Fruit fly (Drosophila melanogaster): ENCODE measurements around the gene Cpr64Ac.

The Cpr64Ac gene

DNA sequence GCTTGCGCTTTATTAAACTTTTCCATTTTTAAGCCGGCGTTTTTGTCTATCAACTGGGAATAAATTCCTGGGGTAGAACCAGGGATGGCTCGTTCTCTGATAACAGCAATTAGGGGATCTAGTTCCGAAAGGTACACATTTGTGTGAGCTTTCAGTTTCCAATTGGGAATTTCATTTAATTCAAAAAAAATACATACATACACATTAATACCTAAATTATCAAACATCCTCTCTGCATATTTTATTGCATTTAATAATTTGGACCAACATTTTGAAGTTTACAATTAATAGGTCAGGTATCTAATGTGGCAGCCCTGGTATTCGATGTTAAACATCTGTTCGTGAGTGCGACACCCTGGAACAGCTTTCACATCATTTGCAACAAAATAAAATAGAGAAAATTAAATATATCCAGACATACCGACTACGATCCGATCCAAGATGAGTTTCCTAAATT, 46.4 kb upstream of the Cpr64Ac start, which contains the start of the genes CG15011 and CG1309 (continued):
- peak; percentile 81 for TF ChIP-seq Dad (GFP tag; optimal IDR thresholded peaks at IDR 0.05)
- TF ChIP-seq Chrac-16 (GFP tag; optimal IDR thresholded peaks at IDR 0.05): peak; percentile 85
- TF ChIP-seq CG2120 (GFP tag; optimal IDR thresholded peaks at IDR 0.05): peak; percentile 94
- peak; percentile 63 for TF ChIP-seq CG3163 (GFP tag; optimal IDR thresholded peaks at IDR 0.05)
- TF ChIP-seq pzg (GFP tag; optimal IDR thresholded peaks at IDR 0.05): peak; percentile 65
- TF ChIP-seq HLH4C (GFP tag; IDR thresholded peaks at IDR 0.05; ENCODE audit: partially characterized antibody): no peak
- peak; percentile 60; the same call in 1 of the 3 replicates for TF ChIP-seq C15 (GFP tag; IDR thresholded peaks at IDR 0.05)
- TF ChIP-seq CG16779 (GFP tag; IDR thresholded peaks at IDR 0.05): no peak
- TF ChIP-seq CG11085 (GFP tag; IDR thresholded peaks at IDR 0.05): no peak
- no peak for TF ChIP-seq zen2 (GFP tag; IDR thresholded peaks at IDR 0.05; ENCODE audit: partially characterized antibody)
- TF ChIP-seq repo (GFP tag; optimal IDR thresholded peaks at IDR 0.05): peak; percentile 74
- TF ChIP-seq row (GFP tag; IDR thresholded peaks at IDR 0.05): peak; percentile 98
- TF ChIP-seq Hr51 (GFP tag; optimal IDR thresholded peaks at IDR 0.05): peak; percentile 80 to 81
- TF ChIP-seq CG4404 (GFP tag; IDR thresholded peaks at IDR 0.05): peak; percentile 66
- TF ChIP-seq Xrp1 (GFP tag; IDR thresholded peaks at IDR 0.05): peak; percentile 80
- peak; percentile 22; the same call in 1 of the 2 replicates for TF ChIP-seq CG10959 (GFP tag; IDR thresholded peaks at IDR 0.05)
- TF ChIP-seq CG6813 (GFP tag; optimal IDR thresholded peaks at IDR 0.05): no peak
- no peak for TF ChIP-seq Lpt (GFP tag; optimal IDR thresholded peaks at IDR 0.05)
- TF ChIP-seq al (GFP tag; IDR thresholded peaks at IDR 0.05): peak; percentile 78
- peak; percentile 66 for TF ChIP-seq ssp (GFP tag; IDR thresholded peaks at IDR 0.05)
- peak; percentile 23 for TF ChIP-seq org-1 (GFP tag; optimal IDR thresholded peaks at IDR 0.05)
- TF ChIP-seq eve (GFP tag; optimal IDR thresholded peaks at IDR 0.05): no peak
- TF ChIP-seq CG12104 (GFP tag; optimal IDR thresholded peaks at IDR 0.05): peak; percentile 67
- no peak for TF ChIP-seq prd (optimal IDR thresholded peaks at IDR 0.05)
- peak; percentile 88 for TF ChIP-seq prd (GFP tag; IDR thresholded peaks at IDR 0.05)
- TF ChIP-seq Vsx1 (GFP tag; optimal IDR thresholded peaks at IDR 0.05): peak; percentile 54
- TF ChIP-seq CG14014 (GFP tag; IDR thresholded peaks at IDR 0.05): peak; percentile 71
- peak; percentile 85 for TF ChIP-seq NC2β (GFP tag; optimal IDR thresholded peaks at IDR 0.05)
- TF ChIP-seq zfh1 (GFP tag; IDR thresholded peaks at IDR 0.05): peak; percentile 79; the same call in 2 of the 3 replicates
- TF ChIP-seq ase (GFP tag; IDR thresholded peaks at IDR 0.05): peak; percentile 72; the same call in 2 of the 3 replicates
- TF ChIP-seq CG11247 (GFP tag; IDR thresholded peaks at IDR 0.05): peak; percentile 56; the same call in 1 of the 2 replicates
- TF ChIP-seq Bteb2 (GFP tag; optimal IDR thresholded peaks at IDR 0.05): peak; percentile 86
- TF ChIP-seq gsb-n (tag; optimal IDR thresholded peaks at IDR 0.05): peak; percentile 76
- TF ChIP-seq CG4617 (GFP tag; optimal IDR thresholded peaks at IDR 0.05; ENCODE audit: borderline replicate concordance): peak; percentile 91
- peak; percentile 36 for TF ChIP-seq Hand (GFP tag; optimal IDR thresholded peaks at IDR 0.05)
- peak; percentile 47; the same call in 1 of the 2 replicates for TF ChIP-seq Awh (GFP tag; IDR thresholded peaks at IDR 0.05)
- peak; percentile 69; the same call in 1 of the 3 replicates for TF ChIP-seq Optix (GFP tag; IDR thresholded peaks at IDR 0.05)
- peak; percentile 99 for TF ChIP-seq sd (tag; optimal IDR thresholded peaks at IDR 0.05)
- TF ChIP-seq Fer1 (GFP tag; optimal IDR thresholded peaks at IDR 0.05): peak; percentile 85
- peak; percentile 71 for TF ChIP-seq CG8089 (GFP tag; optimal IDR thresholded peaks at IDR 0.05)
- TF ChIP-seq ci (GFP tag; IDR thresholded peaks at IDR 0.05): peak; percentile 81
- TF ChIP-seq Med (GFP tag): peak; percentile 97
- peak; percentile 49 for TF ChIP-seq CG6683 (GFP tag; optimal IDR thresholded peaks at IDR 0.05)
- TF ChIP-seq onecut (GFP tag; IDR thresholded peaks at IDR 0.05): peak; percentile 59; the same call in 1 of the 2 replicates
- TF ChIP-seq dmrt11E (tag; optimal IDR thresholded peaks at IDR 0.05): peak; percentile 85
- 0 out of 3 replicates have a peak, but pooled peaks have one; percentile 8 for TF ChIP-seq jigr1 (GFP tag; IDR thresholded peaks at IDR 0.05)
- no peak for TF ChIP-seq aop (GFP tag; IDR thresholded peaks at IDR 0.05)
- peak; percentile 75 for TF ChIP-seq CG5245 (GFP tag; optimal IDR thresholded peaks at IDR 0.05)
- TF ChIP-seq lilli (GFP tag; optimal IDR thresholded peaks at IDR 0.05): peak; percentile 94
- peak; percentile 84 for TF ChIP-seq slou (GFP tag; optimal IDR thresholded peaks at IDR 0.05)
- peak; percentile 37 for TF ChIP-seq sima (GFP tag; optimal IDR thresholded peaks at IDR 0.05)

All from whole organism, embryonic.